Worm (Caenorhabditis elegans) whole organism, L1 larva: Measurements from ENCODE around the gene chch-3.

ENCODE experiments used
- fkh-10 ChIP-seq: sonication (generic microtip); optimal IDR thresholded peaks from 2 replicates; lab custom pipeline; 2017; ENCODE audit warnings: missing biosample characterization, missing genetic modification reagents, missing genetic modification characterization
- lin-13 ChIP-seq: fragments of 150-350 bp; optimal IDR thresholded peaks from 2 replicates; lab custom pipeline; 2014; ENCODE audit warnings: missing biosample characterization, missing genetic modification reagents, missing genetic modification characterization
- lin-15B ChIP-seq: fragments of 150-350 bp; sonication (generic microtip); optimal IDR thresholded peaks from 3 replicates; lab custom pipeline; 2014; ENCODE audit warnings: missing biosample characterization, missing genetic modification characterization
- lsy-2 ChIP-seq, 2 experiments: fragments of 150-350 bp; optimal IDR thresholded peaks; 2 replicates each; lab custom pipeline; 2014; ENCODE audit warnings: missing biosample characterization in 2 of 2, missing genetic modification characterization in 2 of 2
- nhr-237 ChIP-seq: fragments of 150-350 bp; optimal IDR thresholded peaks from 2 replicates; lab custom pipeline; 2014; ENCODE audit warnings: missing biosample characterization, missing genetic modification characterization
- nhr-71 ChIP-seq: sonication (generic microtip); optimal IDR thresholded peaks from 2 replicates; lab custom pipeline; 2016; ENCODE audit warnings: mild to moderate bottlenecking, missing genetic modification characterization, moderate library complexity, missing compliant biosample characterization
- snpc-4 ChIP-seq: fragments of 150-350 bp; optimal IDR thresholded peaks from 2 replicates; lab custom pipeline; 2014; ENCODE audit warnings: missing biosample characterization, missing genetic modification characterization
- unc-130 ChIP-seq: fragments of 150-350 bp; optimal IDR thresholded peaks from 2 replicates; lab custom pipeline; 2017; ENCODE audit warnings: missing biosample characterization, missing genetic modification characterization, inconsistent platforms
- unc-62 ChIP-seq: fragments of 150-350 bp; optimal IDR thresholded peaks from 2 replicates; lab custom pipeline; 2014; ENCODE audit warnings: missing biosample characterization, missing genetic modification reagents, missing genetic modification characterization
- unc-98 ChIP-seq: fragments of 200-800 bp; sonication (Bioruptor generic); IDR thresholded peaks from 2 replicates; pipeline ENCODE4 v1.3.6; 2022; ENCODE audit warnings: missing genetic modification characterization, missing compliant biosample characterization
- ztf-11 ChIP-seq, 2 experiments: sonication (generic microtip); optimal IDR thresholded peaks; 2 replicates each; lab custom pipeline; 2016 to 2017; ENCODE audit warnings: missing genetic modification characterization in 2 of 2, missing biosample characterization in 1 of 2, missing compliant biosample characterization in 1 of 2

ce11 chrII:9372393-9372792 lies 44.4 kb upstream of the chch-3 start, which contains the start of gene C06C3.3:
- TF ChIP-seq nhr-71 (no peak), lin-15B (tag; lab: Kevin White, UChicago) (no peak), nhr-237 (tag; lab: Kevin White, UChicago) (no peak), snpc-4 (no peak), unc-62 (GFP tag; lab: Kevin White, UChicago) (no peak), fkh-10 (no peak), unc-98 (GFP tag; lab: Robert Waterston, UW) (no peak), unc-130 (no peak), lsy-2 (tag; optimal IDR thresholded peaks at IDR 0.05; lab: Kevin White, UChicago) (no peak), ztf-11 (tag; optimal IDR thresholded peaks at IDR 0.05; lab: Kevin White, UChicago) (no peak), lin-13 (GFP tag; lab: Kevin White, UChicago) (no peak)
